Fruit fly (Drosophila melanogaster): Measurements from ENCODE around the gene Usp12-46.

The Usp12-46 gene

dm6 chr3R:22750534-22750947 is at the start of gene Usp12-46, which contains the start of the genes rumi and CG7029 (continued):
- TF ChIP-seq Dref (GFP tag; IDR thresholded peaks at IDR 0.05): peak; percentile 52; the same call in 1 of the 2 replicates
- TF ChIP-seq az2 (GFP tag; optimal IDR thresholded peaks at IDR 0.05): peak; percentile 89
- peak; percentile 66; the same call in 1 of the 3 replicates for TF ChIP-seq CG11560 (tag; IDR thresholded peaks at IDR 0.05)
- peak; percentile 73 for TF ChIP-seq CG13296 (GFP tag; optimal IDR thresholded peaks at IDR 0.05)
- TF ChIP-seq Side (GFP tag; optimal IDR thresholded peaks at IDR 0.05): peak; percentile 91
- peak; percentile 75 for TF ChIP-seq al (GFP tag; IDR thresholded peaks at IDR 0.05)
- TF ChIP-seq sqz (GFP tag; optimal IDR thresholded peaks at IDR 0.05): peak; percentile 57
- TF ChIP-seq tx (GFP tag; optimal IDR thresholded peaks at IDR 0.05): peak; percentile 85
- TF ChIP-seq CG10366 (GFP tag; IDR thresholded peaks at IDR 0.05): peak; percentile 90
- TF ChIP-seq BtbVII (GFP tag; optimal IDR thresholded peaks at IDR 0.05): no peak
- TF ChIP-seq scrt (GFP tag; optimal IDR thresholded peaks at IDR 0.05): peak; percentile 79
- peak; percentile 87 for TF ChIP-seq CG15696 (tag; optimal IDR thresholded peaks at IDR 0.05)
- TF ChIP-seq inv (GFP tag; IDR thresholded peaks at IDR 0.05; ENCODE audit: partially characterized antibody): peak; percentile 64
- peak; percentile 99 for TF ChIP-seq ranshi (GFP tag; IDR thresholded peaks at IDR 0.05)
- peak; percentile 92 for TF ChIP-seq Hsf (GFP tag; optimal IDR thresholded peaks at IDR 0.05)
- peak; percentile 82 for TF ChIP-seq Dad (GFP tag; optimal IDR thresholded peaks at IDR 0.05)
- TF ChIP-seq CG12744 (GFP tag; optimal IDR thresholded peaks at IDR 0.05): peak; percentile 81
- peak; percentile 67 for TF ChIP-seq bbx (GFP tag; IDR thresholded peaks at IDR 0.05; ENCODE audit: partially characterized antibody)
- TF ChIP-seq pfk (GFP tag; optimal IDR thresholded peaks at IDR 0.05): peak; percentile 38
- peak; percentile 25 for TF ChIP-seq kni (GFP tag; optimal IDR thresholded peaks at IDR 0.05)
- TF ChIP-seq CG2199 (GFP tag; IDR thresholded peaks at IDR 0.05): 0 out of 3 replicates have a peak, but pooled peaks have one; percentile 33
- TF ChIP-seq yki (optimal IDR thresholded peaks at IDR 0.05): no peak
- TF ChIP-seq MESR4 (GFP tag; optimal IDR thresholded peaks at IDR 0.05): no peak
- peak; percentile 83 for TF ChIP-seq sna (GFP tag; IDR thresholded peaks at IDR 0.05; ENCODE audit: partially characterized antibody)
- TF ChIP-seq CG17359 (tag; optimal IDR thresholded peaks at IDR 0.05): peak; percentile 84
- TF ChIP-seq gce (GFP tag; IDR thresholded peaks at IDR 0.05): peak; percentile 81
- peak; percentile 89 for TF ChIP-seq pum (GFP tag; optimal IDR thresholded peaks at IDR 0.05)
- no peak for TF ChIP-seq CG6854 (GFP tag; optimal IDR thresholded peaks at IDR 0.05)
- TF ChIP-seq kah (GFP tag; optimal IDR thresholded peaks at IDR 0.05): no peak
- TF ChIP-seq eve (GFP tag; optimal IDR thresholded peaks at IDR 0.05): no peak
- TF ChIP-seq HHEX (GFP tag; optimal IDR thresholded peaks at IDR 0.05): peak; percentile 77
- peak; percentile 76; the same call in 1 of the 2 replicates for TF ChIP-seq CG16779 (GFP tag; IDR thresholded peaks at IDR 0.05)
- no peak for TF ChIP-seq exex (tag; optimal IDR thresholded peaks at IDR 0.05)
- no peak for TF ChIP-seq CG1832 (GFP tag; optimal IDR thresholded peaks at IDR 0.05)
- peak; percentile 76 for TF ChIP-seq CG2116 (GFP tag; optimal IDR thresholded peaks at IDR 0.05)
- TF ChIP-seq CG4707 (GFP tag; optimal IDR thresholded peaks at IDR 0.05): peak; percentile 67
- TF ChIP-seq CG33213 (GFP tag; optimal IDR thresholded peaks at IDR 0.05): peak; percentile 90
- no peak for TF ChIP-seq CG5180 (GFP tag; optimal IDR thresholded peaks at IDR 0.05)
- peak; percentile 74 for TF ChIP-seq Nf-YC (tag; optimal IDR thresholded peaks at IDR 0.05)
- peak; percentile 90 for TF ChIP-seq CG17328 (GFP tag; IDR thresholded peaks at IDR 0.05)
- TF ChIP-seq sens-2 (GFP tag; IDR thresholded peaks at IDR 0.05): peak; percentile 77; the same call in 1 of the 2 replicates
- peak; percentile 90 for TF ChIP-seq CG14014 (GFP tag; IDR thresholded peaks at IDR 0.05)
- TF ChIP-seq CG13775 (GFP tag; optimal IDR thresholded peaks at IDR 0.05): peak; percentile 89
- TF ChIP-seq Dip3 (GFP tag; optimal IDR thresholded peaks at IDR 0.05): peak; percentile 92
- TF ChIP-seq CG30020 (tag; optimal IDR thresholded peaks at IDR 0.05): peak; percentile 65
- peak; percentile 84 for TF ChIP-seq CG4854 (GFP tag; optimal IDR thresholded peaks at IDR 0.05)
- peak; percentile 83 for TF ChIP-seq Ptx1 (GFP tag; IDR thresholded peaks at IDR 0.05)
- TF ChIP-seq btn (GFP tag; optimal IDR thresholded peaks at IDR 0.05): peak; percentile 72
- peak; percentile 30 for TF ChIP-seq Ravus (GFP tag; IDR thresholded peaks at IDR 0.05)
- TF ChIP-seq Tbp (GFP tag; optimal IDR thresholded peaks at IDR 0.05): no peak
- TF ChIP-seq Fer2 (tag; optimal IDR thresholded peaks at IDR 0.05): peak; percentile 66

All from whole organism, embryonic.